Fruit fly (Drosophila melanogaster): ENCODE measurements around the gene CG2926.

- TF ChIP-seq Mnt (GFP tag; optimal IDR thresholded peaks at IDR 0.05) (no peak), Clk (GFP tag; optimal IDR thresholded peaks at IDR 0.05) (peak; percentile 25), tj (GFP tag; optimal IDR thresholded peaks at IDR 0.05) (no peak), CG5204 (GFP tag; optimal IDR thresholded peaks at IDR 0.05) (no peak), cic (GFP tag; optimal IDR thresholded peaks at IDR 0.05) (no peak), bab1 (GFP tag; optimal IDR thresholded peaks at IDR 0.05) (peak; percentile 46), toe (GFP tag; optimal IDR thresholded peaks at IDR 0.05) (no peak), CG7101 (tag; optimal IDR thresholded peaks at IDR 0.05) (peak; percentile 70), ovo (GFP tag; optimal IDR thresholded peaks at IDR 0.05) (peak; percentile 69)
Measured at dm6 chr3R:5601044-5601523, 12.9 kb upstream of the CG2926 start, which contains the start of the genes kra and SecS.
